Worm (Caenorhabditis elegans) whole organism, young adult: ENCODE results near the gene Y62E10A.13.
A peak's percentile ranks its signal among the peaks of the same experiment; 100 is the strongest.

ENCODE experiments used
- B0019.2 ChIP-seq: fragments of 200-800 bp; sonication (Bioruptor generic); conservative IDR thresholded peaks from 2 replicates; pipeline ENCODE4 v1.3.6; 2022; ENCODE audit warnings: missing genetic modification reagents, missing genetic modification characterization, missing compliant biosample characterization
- C06A6.2 ChIP-seq: fragments of 200-800 bp; sonication (Bioruptor generic); conservative IDR thresholded peaks from 2 replicates; pipeline ENCODE4 v1.3.6; 2022; ENCODE audit warnings: missing genetic modification characterization, missing compliant biosample characterization
- F22D6.2 ChIP-seq: sonication (generic microtip); optimal IDR thresholded peaks from 2 replicates; lab custom pipeline; 2016; ENCODE audit warnings: mild to moderate bottlenecking, missing genetic modification characterization, missing compliant biosample characterization
- F37B4.10 ChIP-seq: fragments of 200-800 bp; sonication (Bioruptor generic); IDR thresholded peaks from 2 replicates; pipeline ENCODE4 v1.3.6; 2022; ENCODE audit warnings: missing genetic modification characterization, missing compliant biosample characterization
- F49E8.2 ChIP-seq: sonication (generic microtip); optimal IDR thresholded peaks from 3 replicates; lab custom pipeline; 2017; ENCODE audit warnings: missing genetic modification characterization, mild to moderate bottlenecking, missing compliant biosample characterization, antibody characterized with exemption, moderate library complexity; ENCODE audit not compliant: insufficient read depth
- K12H6.12 ChIP-seq: fragments of 200-800 bp; sonication (Bioruptor generic); optimal IDR thresholded peaks from 2 replicates; lab custom pipeline; 2018; ENCODE audit warnings: mild to moderate bottlenecking, missing genetic modification characterization, missing compliant biosample characterization
- T26A5.8 ChIP-seq: sonication (generic microtip); optimal IDR thresholded peaks from 2 replicates; lab custom pipeline; 2016; ENCODE audit warnings: missing genetic modification characterization, missing compliant biosample characterization
- Y53G8AR.9 ChIP-seq: fragments of 200-800 bp; sonication (Bioruptor generic); conservative IDR thresholded peaks from 2 replicates; pipeline ENCODE4 v1.3.6; 2022; ENCODE audit warnings: missing genetic modification reagents, missing genetic modification characterization, missing compliant biosample characterization
- Y56A3A.18 ChIP-seq: fragments of 200-800 bp; sonication (Bioruptor generic); IDR thresholded peaks from 2 replicates; pipeline ENCODE4 v1.3.6; 2022; ENCODE audit warnings: missing genetic modification reagents, missing genetic modification characterization, missing compliant biosample characterization
- ZK185.1 ChIP-seq: sonication (generic microtip); optimal IDR thresholded peaks from 2 replicates; lab custom pipeline; 2016; ENCODE audit warnings: mild to moderate bottlenecking, missing genetic modification characterization, missing compliant biosample characterization; ENCODE audit not compliant: poor library complexity, severe bottlenecking
- aptf-2 ChIP-seq: fragments of 200-800 bp; sonication (Bioruptor generic); conservative IDR thresholded peaks from 2 replicates; pipeline ENCODE4 v1.3.6; 2022; ENCODE audit warnings: missing genetic modification reagents, missing genetic modification characterization, missing compliant biosample characterization
- atf-7 ChIP-seq: sonication (generic microtip); optimal IDR thresholded peaks from 2 replicates; lab custom pipeline; 2017; ENCODE audit warnings: mild to moderate bottlenecking, missing genetic modification characterization, missing compliant biosample characterization
- attf-5 ChIP-seq: fragments of 200-800 bp; sonication (Bioruptor generic); optimal IDR thresholded peaks from 2 replicates; lab custom pipeline; 2018; ENCODE audit warnings: mild to moderate bottlenecking, missing genetic modification characterization, missing compliant biosample characterization
- bed-2 ChIP-seq: fragments of 200-800 bp; sonication (Bioruptor generic); IDR thresholded peaks from 2 replicates; pipeline ENCODE4 v1.3.6; 2022; ENCODE audit warnings: missing genetic modification reagents, missing genetic modification characterization, missing compliant biosample characterization
- cebp-1 ChIP-seq, 2 experiments: fragments of 200-800 bp in 1 of 2; sonication (Bioruptor generic) in 1 of 2; sonication (generic microtip) in 1 of 2; IDR thresholded peaks in 1 of 2; optimal IDR thresholded peaks in 1 of 2; 2 replicates each; pipeline versions ENCODE4 v1.3.6 to Lab custom; 2017 to 2022; ENCODE audit warnings: missing compliant biosample characterization in 2 of 2, missing genetic modification characterization in 2 of 2, mild to moderate bottlenecking in 1 of 2, missing genetic modification reagents in 1 of 2, moderate library complexity in 1 of 2
- cebp-2 ChIP-seq: fragments of 200-800 bp; sonication (Bioruptor generic); IDR thresholded peaks from 2 replicates; pipeline ENCODE4 v1.3.6; 2022; ENCODE audit warnings: missing genetic modification characterization, missing compliant biosample characterization
- ceh-27 ChIP-seq: fragments of 200-800 bp; sonication (Bioruptor generic); optimal IDR thresholded peaks from 2 replicates; lab custom pipeline; 2018; ENCODE audit warnings: mild to moderate bottlenecking, missing genetic modification characterization, moderate library complexity, missing compliant biosample characterization
- ceh-79 ChIP-seq: sonication (generic microtip); optimal IDR thresholded peaks from 2 replicates; lab custom pipeline; 2017; ENCODE audit warnings: mild to moderate bottlenecking, missing genetic modification characterization, missing compliant biosample characterization
- dox-1 ChIP-seq: fragments of 200-800 bp; sonication (Bioruptor generic); IDR thresholded peaks from 2 replicates; pipeline ENCODE4 v1.3.6; 2022; ENCODE audit warnings: missing genetic modification reagents, missing genetic modification characterization, missing compliant biosample characterization
- egrh-3 ChIP-seq: fragments of 200-800 bp; sonication (Bioruptor generic); IDR thresholded peaks from 2 replicates; pipeline ENCODE4 v1.3.6; 2022; ENCODE audit warnings: missing genetic modification reagents, missing genetic modification characterization, missing compliant biosample characterization
- ets-4 ChIP-seq: fragments of 200-800 bp; sonication (Bioruptor generic); optimal IDR thresholded peaks from 2 replicates; lab custom pipeline; 2018; ENCODE audit warnings: mild to moderate bottlenecking, missing genetic modification characterization, missing compliant biosample characterization
- fkh-3 ChIP-seq: sonication (generic microtip); optimal IDR thresholded peaks from 2 replicates; lab custom pipeline; 2016; ENCODE audit warnings: mild to moderate bottlenecking, missing genetic modification characterization, missing compliant biosample characterization
- hmg-1.2 ChIP-seq: fragments of 200-800 bp; sonication (Bioruptor generic); IDR thresholded peaks from 2 replicates; pipeline ENCODE4 v1.3.6; 2022; ENCODE audit warnings: missing genetic modification reagents, missing genetic modification characterization, missing compliant biosample characterization
- let-607 ChIP-seq, 2 experiments: fragments of 200-800 bp in 1 of 2; sonication (Bioruptor generic) in 1 of 2; sonication (generic microtip) in 1 of 2; optimal IDR thresholded peaks; 2 replicates each; lab custom pipeline; 2016 to 2018; ENCODE audit warnings: mild to moderate bottlenecking in 2 of 2, missing compliant biosample characterization in 2 of 2, missing genetic modification characterization in 2 of 2, moderate library complexity in 2 of 2, missing genotype in 1 of 2
- lin-40 ChIP-seq: sonication (generic microtip); optimal IDR thresholded peaks from 2 replicates; lab custom pipeline; 2016; ENCODE audit warnings: missing genetic modification characterization, mild to moderate bottlenecking, missing compliant biosample characterization, missing genotype, missing genetic modification reagents
- lin-54 ChIP-seq: fragments of 200-800 bp; sonication (Bioruptor generic); optimal IDR thresholded peaks from 2 replicates; lab custom pipeline; 2018; ENCODE audit warnings: mild to moderate bottlenecking, missing genetic modification characterization, missing compliant biosample characterization
- lir-1 ChIP-seq: fragments of 200-800 bp; sonication (Bioruptor generic); conservative IDR thresholded peaks from 2 replicates; pipeline ENCODE4 v1.3.6; 2022; ENCODE audit warnings: missing genetic modification reagents, missing genetic modification characterization, missing compliant biosample characterization
- madf-3 ChIP-seq: fragments of 200-800 bp; sonication (Bioruptor generic); IDR thresholded peaks from 2 replicates; pipeline ENCODE4 v1.3.6; 2022; ENCODE audit warnings: missing genetic modification reagents, missing genetic modification characterization, missing compliant biosample characterization
- madf-8 ChIP-seq: fragments of 200-800 bp; sonication (Bioruptor generic); conservative IDR thresholded peaks from 2 replicates; pipeline ENCODE4 v1.3.6; 2022; ENCODE audit warnings: missing genetic modification reagents, missing genetic modification characterization, missing compliant biosample characterization
- mcd-1 ChIP-seq: fragments of 200-800 bp; sonication (Bioruptor generic); IDR thresholded peaks from 2 replicates; pipeline ENCODE4 v1.3.6; 2022; ENCODE audit warnings: missing genetic modification reagents, missing genetic modification characterization, missing compliant biosample characterization
- mel-28 ChIP-seq: sonication (generic microtip); optimal IDR thresholded peaks from 2 replicates; lab custom pipeline; 2016; ENCODE audit warnings: borderline replicate concordance, mild to moderate bottlenecking, missing genetic modification characterization, missing compliant biosample characterization
- nfyb-1 ChIP-seq: fragments of 200-800 bp; sonication (Bioruptor generic); IDR thresholded peaks from 2 replicates; pipeline ENCODE4 v1.3.6; 2022; ENCODE audit warnings: missing genetic modification reagents, missing genetic modification characterization, missing compliant biosample characterization
- nhr-80 ChIP-seq: sonication (generic microtip); optimal IDR thresholded peaks from 2 replicates; lab custom pipeline; 2016; ENCODE audit warnings: missing genetic modification characterization, missing compliant biosample characterization
- pha-4 ChIP-seq: fragments of 150-350 bp; sonication (generic microtip); optimal IDR thresholded peaks from 2 replicates; lab custom pipeline; 2014; ENCODE audit warnings: missing biosample characterization, missing genetic modification reagents, missing genetic modification characterization
- rcor-1 ChIP-seq: fragments of 200-800 bp; sonication (Bioruptor generic); IDR thresholded peaks from 2 replicates; pipeline ENCODE4 v1.3.6; 2022; ENCODE audit warnings: missing genetic modification reagents, missing genetic modification characterization, missing compliant biosample characterization
- repo-1 ChIP-seq: sonication (generic microtip); optimal IDR thresholded peaks from 2 replicates; lab custom pipeline; 2017; ENCODE audit warnings: mild to moderate bottlenecking, missing genetic modification characterization, missing compliant biosample characterization
- sdz-38 ChIP-seq: sonication (generic microtip); optimal IDR thresholded peaks from 2 replicates; lab custom pipeline; 2016; ENCODE audit warnings: missing genotype, missing genetic modification characterization, missing compliant biosample characterization
- snpc-4 ChIP-seq, 5 experiments: fragments of 150-350 bp in 1 of 5; sonication (generic microtip) in 4 of 5; optimal IDR thresholded peaks; 2 replicates each; lab custom pipeline; 2014 to 2018; ENCODE audit warnings: missing genetic modification characterization in 5 of 5, missing biosample characterization in 3 of 5, antibody characterized with exemption in 2 of 5, mild to moderate bottlenecking in 2 of 5, missing compliant biosample characterization in 2 of 5, missing genotype in 2 of 5, moderate library complexity in 2 of 5, missing genetic modification reagents in 1 of 5
- somi-1 ChIP-seq: fragments of 200-800 bp; sonication (Bioruptor generic); optimal IDR thresholded peaks from 2 replicates; lab custom pipeline; 2018; ENCODE audit warnings: mild to moderate bottlenecking, missing genetic modification characterization, missing compliant biosample characterization
- zfh-2 ChIP-seq: fragments of 200-800 bp; sonication (Bioruptor generic); conservative IDR thresholded peaks from 2 replicates; pipeline ENCODE4 v1.3.6; 2022; ENCODE audit warnings: missing genetic modification reagents, missing genetic modification characterization, missing compliant biosample characterization
- ztf-18 ChIP-seq: sonication (generic microtip); optimal IDR thresholded peaks from 2 replicates; lab custom pipeline; 2016; ENCODE audit warnings: missing genotype, mild to moderate bottlenecking, missing genetic modification characterization, missing compliant biosample characterization
- ztf-26 ChIP-seq: sonication (generic microtip); optimal IDR thresholded peaks from 2 replicates; lab custom pipeline; 2017; ENCODE audit warnings: missing genetic modification characterization, missing compliant biosample characterization
- ztf-3 ChIP-seq: fragments of 200-800 bp; sonication (Bioruptor generic); optimal IDR thresholded peaks from 2 replicates; lab custom pipeline; 2018; ENCODE audit warnings: mild to moderate bottlenecking, missing genetic modification characterization, missing compliant biosample characterization
- ztf-6 ChIP-seq: fragments of 200-800 bp; sonication (Bioruptor generic); IDR thresholded peaks from 2 replicates; pipeline ENCODE4 v1.3.6; 2022; ENCODE audit warnings: missing genetic modification reagents, missing genetic modification characterization, missing compliant biosample characterization

Y62E10A.13 gene

ce11 chrIV:13396375-13396774, 2.5 kb downstream of the Y62E10A.13 start:
- TF ChIP-seq lin-40 (tag; lab: Kevin White, UChicago) (peak; percentile 15), madf-8 (GFP tag; lab: Robert Waterston, UW) (no peak), ZK185.1 (tag; lab: Kevin White, UChicago) (peak; percentile 27), let-607 (tag; optimal IDR thresholded peaks at IDR 0.05; lab: Kevin White, UChicago) (no peak), nhr-80 (tag; lab: Kevin White, UChicago) (peak; percentile 37)

DNA sequence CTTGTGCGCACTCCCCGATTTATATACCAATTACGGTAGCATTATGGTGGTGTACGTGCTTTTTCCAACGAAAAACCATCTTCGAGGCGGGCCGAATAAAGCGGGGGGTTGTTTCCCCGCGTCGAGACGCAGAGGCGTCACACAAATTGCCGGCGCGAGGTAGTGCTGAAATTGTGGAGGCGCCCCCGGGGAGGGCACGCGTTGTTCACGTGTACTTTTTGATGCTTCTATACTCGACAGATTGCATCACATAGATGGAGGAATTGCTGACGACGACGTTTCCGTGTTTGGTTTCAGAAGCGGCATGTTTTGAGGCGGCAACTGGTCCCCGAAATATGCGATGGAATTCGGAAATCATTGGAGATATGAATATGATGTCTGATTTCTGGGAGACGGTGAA, 3.6 kb downstream of the Y62E10A.13 start:
- TF ChIP-seq K12H6.12 (peak; percentile 82), repo-1 (tag; lab: Kevin White, UChicago) (peak; percentile 51), F22D6.2 (peak; percentile 19), snpc-4 (GFP tag; optimal IDR thresholded peaks at IDR 0.05; lab: Kevin White, UChicago) (no peak), snpc-4 (tag; optimal IDR thresholded peaks at IDR 0.05; lab: Kevin White, UChicago) (peak in 3 of 4 experiments; percentile 30 to 51 (median 42)), hmg-1.2 (peak; percentile 89), C06A6.2 (GFP tag; lab: Robert Waterston, UW) (peak; percentile 77; the same call in 1 of the 2 replicates), F49E8.2 (tag; lab: Kevin White, UChicago) (no peak), B0019.2 (GFP tag; lab: Robert Waterston, UW) (no peak), dox-1 (GFP tag; lab: Robert Waterston, UW) (peak; percentile 62; the same call in 1 of the 2 replicates), fkh-3 (tag; lab: Kevin White, UChicago) (no peak), ztf-26 (tag; lab: Kevin White, UChicago) (peak; percentile 89), ztf-3 (GFP tag; lab: Kevin White, UChicago) (peak; percentile 39), cebp-2 (GFP tag; lab: Robert Waterston, UW) (0 out of 2 replicates have a peak, but pooled peaks have one; percentile 6), egrh-3 (GFP tag; lab: Robert Waterston, UW) (0 out of 2 replicates have a peak, but pooled peaks have one; percentile 27), pha-4 (no peak), aptf-2 (GFP tag; lab: Robert Waterston, UW) (no peak), bed-2 (no peak), Y56A3A.18 (GFP tag; lab: Robert Waterston, UW) (0 out of 2 replicates have a peak, but pooled peaks have one; percentile 43), ets-4 (GFP tag; lab: Kevin White, UChicago) (no peak), ceh-79 (no peak), mel-28 (tag; lab: Kevin White, UChicago) (no peak), ztf-18 (tag; lab: Kevin White, UChicago) (peak; percentile 58), lin-40 (tag; lab: Kevin White, UChicago) (peak; percentile 83), zfh-2 (GFP tag; lab: Robert Waterston, UW) (peak; percentile 97), madf-3 (GFP tag; lab: Robert Waterston, UW) (0 out of 2 replicates have a peak, but pooled peaks have one; percentile 30), lin-54 (GFP tag; lab: Kevin White, UChicago) (peak; percentile 44), lir-1 (GFP tag; lab: Robert Waterston, UW) (peak; percentile 44; the same call in 1 of the 2 replicates), atf-7 (tag; lab: Kevin White, UChicago) (peak; percentile 82), nhr-80 (tag; lab: Kevin White, UChicago) (peak; percentile 57), somi-1 (GFP tag; lab: Kevin White, UChicago) (peak; percentile 85), attf-5 (peak; percentile 64), ceh-27 (GFP tag; lab: Kevin White, UChicago) (peak; percentile 84), Y53G8AR.9 (GFP tag; lab: Robert Waterston, UW) (no peak), sdz-38 (tag; lab: Kevin White, UChicago) (no peak), nfyb-1 (GFP tag; lab: Robert Waterston, UW) (0 out of 2 replicates have a peak, but pooled peaks have one; percentile 51), rcor-1 (peak; percentile 49), cebp-1 (GFP tag; IDR thresholded peaks at IDR 0.05; lab: Robert Waterston, UW) (no peak), cebp-1 (tag; optimal IDR thresholded peaks at IDR 0.05; lab: Kevin White, UChicago) (peak; percentile 84), F37B4.10 (GFP tag; lab: Robert Waterston, UW) (no peak), T26A5.8 (tag; lab: Kevin White, UChicago) (no peak), let-607 (tag; optimal IDR thresholded peaks at IDR 0.05; lab: Kevin White, UChicago) (peak in 1 of 2 experiments; percentile 49), ztf-6 (0 out of 2 replicates have a peak, but pooled peaks have one; percentile 74), mcd-1 (GFP tag; lab: Robert Waterston, UW) (peak; percentile 77)
